Fruit fly (Drosophila melanogaster) whole organism, embryonic: ENCODE results near the gene Ac13E.

Experiments
- Atf3 ChIP-seq: fragments of 200-800 bp; sonication (Bioruptor generic); optimal IDR thresholded peaks from 3 replicates; lab custom pipeline; 2016; ENCODE audit warnings: missing biosample characterization, missing genetic modification characterization
- CG10209 ChIP-seq: fragments of 200-800 bp; sonication (Bioruptor generic); optimal IDR thresholded peaks from 3 replicates; lab custom pipeline; 2017; ENCODE audit warnings: missing biosample characterization, mild to moderate bottlenecking, missing genetic modification characterization, missing genetic modification reagents
- CG13296 ChIP-seq: fragments of 200-800 bp; sonication (Bioruptor generic); optimal IDR thresholded peaks from 3 replicates; lab custom pipeline; 2018; ENCODE audit warnings: missing biosample characterization, mild to moderate bottlenecking, missing genetic modification characterization
- CG14441 ChIP-seq: fragments of 200-800 bp; sonication (Bioruptor generic); IDR thresholded peaks from 2 replicates; pipeline ENCODE4 v1.3.6; 2022; ENCODE audit warnings: missing biosample characterization, missing genetic modification characterization
- CG15514 ChIP-seq: fragments of 200-800 bp; sonication (Bioruptor generic); optimal IDR thresholded peaks from 3 replicates; lab custom pipeline; 2017; ENCODE audit warnings: missing biosample characterization, missing genetic modification characterization, mild to moderate bottlenecking, moderate library complexity, missing genetic modification reagents
- CG16813 ChIP-seq: fragments of 200-800 bp; sonication (Bioruptor generic); IDR thresholded peaks from 3 replicates; pipeline ENCODE4 v1.3.6; 2022; ENCODE audit warnings: missing biosample characterization, missing genetic modification characterization; ENCODE audit not compliant: partially characterized antibody
- CG18619 ChIP-seq: fragments of 200-800 bp; sonication (Bioruptor generic); optimal IDR thresholded peaks from 3 replicates; lab custom pipeline; 2017; ENCODE audit warnings: missing biosample characterization, mild to moderate bottlenecking, missing genetic modification characterization
- CG18764 ChIP-seq: fragments of 200-800 bp; sonication (Bioruptor generic); optimal IDR thresholded peaks from 3 replicates; lab custom pipeline; 2016; ENCODE audit warnings: missing biosample characterization, missing genetic modification characterization
- CG32767 ChIP-seq: fragments of 200-800 bp; sonication (Bioruptor generic); IDR thresholded peaks from 2 replicates; pipeline ENCODE4 v1.3.6; 2022; ENCODE audit warnings: missing biosample characterization, missing genetic modification characterization
- CG3281 ChIP-seq: fragments of 200-800 bp; sonication (Bioruptor generic); optimal IDR thresholded peaks from 3 replicates; lab custom pipeline; 2017; ENCODE audit warnings: missing biosample characterization, mild to moderate bottlenecking, missing genetic modification characterization
- CG3847 ChIP-seq: fragments of 200-800 bp; sonication (Bioruptor generic); IDR thresholded peaks from 2 replicates; pipeline ENCODE4 v1.3.6; 2022; ENCODE audit warnings: missing biosample characterization, missing genetic modification characterization
- CG4617 ChIP-seq: fragments of 200-800 bp; sonication (Bioruptor generic); optimal IDR thresholded peaks from 3 replicates; lab custom pipeline; 2016; ENCODE audit warnings: missing biosample characterization, missing genetic modification characterization, borderline replicate concordance
- CG4730 ChIP-seq: fragments of 200-800 bp; sonication (Bioruptor generic); IDR thresholded peaks from 2 replicates; pipeline ENCODE4 v1.3.6; 2022; ENCODE audit warnings: missing biosample characterization, missing genetic modification characterization
- CG5180 ChIP-seq: fragments of 200-800 bp; sonication (Bioruptor generic); optimal IDR thresholded peaks from 3 replicates; lab custom pipeline; 2017; ENCODE audit warnings: missing biosample characterization, missing genetic modification characterization, mild to moderate bottlenecking, moderate library complexity, missing genetic modification reagents
- CG8281 ChIP-seq: fragments of 200-800 bp; sonication (Bioruptor generic); optimal IDR thresholded peaks from 2 replicates; lab custom pipeline; 2018; ENCODE audit warnings: missing biosample characterization, mild to moderate bottlenecking, missing genetic modification characterization, moderate library complexity
- CkIIα-i1 ChIP-seq: fragments of 200-800 bp; sonication (Bioruptor generic); IDR thresholded peaks from 2 replicates; pipeline ENCODE4 v1.3.6; 2022; ENCODE audit warnings: missing biosample characterization, missing genetic modification characterization
- CrebB ChIP-seq: fragments of 200-800 bp; sonication (Bioruptor generic); optimal IDR thresholded peaks from 3 replicates; lab custom pipeline; 2018; ENCODE audit warnings: missing biosample characterization, mild to moderate bottlenecking, missing genetic modification characterization
- Dad ChIP-seq: fragments of 200-800 bp; sonication (Bioruptor generic); optimal IDR thresholded peaks from 3 replicates; lab custom pipeline; 2016; ENCODE audit warnings: missing biosample characterization, missing genetic modification characterization
- Dek ChIP-seq: fragments of 200-800 bp; sonication (Bioruptor generic); optimal IDR thresholded peaks from 3 replicates; lab custom pipeline; 2019; ENCODE audit warnings: missing biosample characterization, mild to moderate bottlenecking, missing genetic modification characterization, moderate library complexity
- Doc2 ChIP-seq: fragments of 200-800 bp; sonication (Bioruptor generic); IDR thresholded peaks from 2 replicates; pipeline ENCODE4 v1.3.6; 2022; ENCODE audit warnings: missing biosample characterization, missing genetic modification characterization
- Dref ChIP-seq: fragments of 200-800 bp; sonication (Bioruptor generic); IDR thresholded peaks from 2 replicates; pipeline ENCODE4 v1.3.6; 2022; ENCODE audit warnings: missing biosample characterization, missing genetic modification characterization
- ERR ChIP-seq: fragments of 200-800 bp; sonication (Bioruptor generic); optimal IDR thresholded peaks from 2 replicates; lab custom pipeline; 2016; ENCODE audit warnings: missing biosample characterization, missing genetic modification characterization
- Ets65A ChIP-seq: fragments of 200-800 bp; sonication (Bioruptor generic); peaks from one replicate; lab custom pipeline; 2016; ENCODE audit warnings: missing biosample characterization, missing genetic modification characterization
- Gsc ChIP-seq: fragments of 200-800 bp; sonication (Bioruptor generic); IDR thresholded peaks from 2 replicates; pipeline ENCODE4 v1.3.6; 2022; ENCODE audit warnings: missing biosample characterization, missing genetic modification characterization
- MTF-1 ChIP-seq: fragments of 200-800 bp; sonication (Bioruptor generic); optimal IDR thresholded peaks from 2 replicates; lab custom pipeline; 2018; ENCODE audit warnings: missing biosample characterization, mild to moderate bottlenecking, missing genetic modification characterization, borderline replicate concordance
- Nf-YC ChIP-seq: fragments of 200-800 bp; optimal IDR thresholded peaks from 3 replicates; lab custom pipeline; 2019; ENCODE audit warnings: missing biosample characterization, mild to moderate bottlenecking, missing genetic modification characterization, moderate library complexity
- PHDP ChIP-seq: fragments of 200-800 bp; sonication (Bioruptor generic); optimal IDR thresholded peaks from 3 replicates; lab custom pipeline; 2018; ENCODE audit warnings: missing biosample characterization, mild to moderate bottlenecking, missing genetic modification characterization, moderate library complexity
- Rx ChIP-seq: fragments of 200-800 bp; sonication (Bioruptor generic); IDR thresholded peaks from 2 replicates; pipeline ENCODE4 v1.3.6; 2022; ENCODE audit warnings: missing biosample characterization, missing genetic modification characterization
- Sry-β ChIP-seq: fragments of 200-800 bp; sonication (Bioruptor generic); optimal IDR thresholded peaks from 2 replicates; lab custom pipeline; 2018; ENCODE audit warnings: missing biosample characterization, mild to moderate bottlenecking, missing genetic modification characterization, moderate library complexity
- Trl ChIP-seq, 3 experiments: fragments of >200 bp in 2 of 3; fragments of 200-800 bp in 1 of 3; sonication (Bioruptor generic) in 1 of 3; optimal IDR thresholded peaks; 2 replicates in 1 of 3; 3 replicates in 2 of 3; lab custom pipeline; 2016 to 2017; ENCODE audit warnings: missing biosample characterization in 1 of 3, missing genetic modification characterization in 1 of 3
- Usf ChIP-seq: fragments of 200-800 bp; sonication (Bioruptor generic); optimal IDR thresholded peaks from 2 replicates; lab custom pipeline; 2017; ENCODE audit warnings: missing genotype, missing biosample characterization, missing genetic modification characterization
- aop ChIP-seq: fragments of 200-800 bp; sonication (Bioruptor generic); IDR thresholded peaks from 2 replicates; pipeline ENCODE4 v1.3.6; 2022; ENCODE audit warnings: missing biosample characterization, missing genetic modification characterization
- caup ChIP-seq: fragments of 200-800 bp; sonication (Bioruptor generic); optimal IDR thresholded peaks from 3 replicates; lab custom pipeline; 2017; ENCODE audit warnings: missing biosample characterization, mild to moderate bottlenecking, missing genetic modification characterization, moderate library complexity; ENCODE audit not compliant: severe bottlenecking
- cg ChIP-seq: fragments of 200-800 bp; sonication (Bioruptor generic); optimal IDR thresholded peaks from 3 replicates; lab custom pipeline; 2019; ENCODE audit warnings: missing biosample characterization, mild to moderate bottlenecking, missing genetic modification characterization, moderate library complexity
- chinmo ChIP-seq: fragments of 200-800 bp; sonication (Bioruptor generic); IDR thresholded peaks from 4 replicates; pipeline ENCODE4 v1.3.6; 2022; ENCODE audit warnings: missing biosample characterization, missing genetic modification characterization; ENCODE audit not compliant: partially characterized antibody
- danr ChIP-seq: fragments of 200-800 bp; sonication (Bioruptor generic); IDR thresholded peaks from 2 replicates; pipeline ENCODE4 v1.3.6; 2022; ENCODE audit warnings: missing biosample characterization, missing genetic modification characterization
- dpn ChIP-seq, 2 experiments: fragments of 200-800 bp; sonication (Bioruptor generic); optimal IDR thresholded peaks; 3 replicates each; lab custom pipeline; 2016; ENCODE audit warnings: missing biosample characterization in 2 of 2, missing genetic modification characterization in 2 of 2
- ems ChIP-seq: fragments of 200-800 bp; sonication (Bioruptor generic); optimal IDR thresholded peaks from 3 replicates; lab custom pipeline; 2016; ENCODE audit warnings: missing biosample characterization, missing genetic modification characterization
- nerfin-1 ChIP-seq: fragments of 200-800 bp; sonication (Bioruptor generic); optimal IDR thresholded peaks from 3 replicates; lab custom pipeline; 2019; ENCODE audit warnings: missing biosample characterization, mild to moderate bottlenecking, missing genetic modification characterization, moderate library complexity
- pnt ChIP-seq: fragments of 200-800 bp; sonication (Bioruptor generic); optimal IDR thresholded peaks from 3 replicates; lab custom pipeline; 2016; ENCODE audit warnings: missing biosample characterization, missing genetic modification characterization
- repo ChIP-seq: fragments of 200-800 bp; sonication (Bioruptor generic); optimal IDR thresholded peaks from 2 replicates; lab custom pipeline; 2016; ENCODE audit warnings: missing biosample characterization, missing genetic modification characterization
- ro ChIP-seq: fragments of 200-800 bp; sonication (Bioruptor generic); IDR thresholded peaks from 2 replicates; pipeline ENCODE4 v1.3.6; 2022; ENCODE audit warnings: missing biosample characterization, missing genetic modification characterization
- slp2 ChIP-seq: fragments of 200-800 bp; sonication (Bioruptor generic); optimal IDR thresholded peaks from 2 replicates; lab custom pipeline; 2016; ENCODE audit warnings: missing biosample characterization, missing genetic modification characterization
- sr ChIP-seq: fragments of 200-800 bp; sonication (Bioruptor generic); IDR thresholded peaks from 3 replicates; pipeline ENCODE4 v1.3.6; 2022; ENCODE audit warnings: missing biosample characterization, missing genetic modification characterization
- zen ChIP-seq: fragments of 200-800 bp; sonication (Bioruptor generic); optimal IDR thresholded peaks from 3 replicates; lab custom pipeline; 2018; ENCODE audit warnings: missing biosample characterization, mild to moderate bottlenecking, missing genetic modification characterization, moderate library complexity
- zfh1 ChIP-seq: fragments of 200-800 bp; sonication (Bioruptor generic); IDR thresholded peaks from 3 replicates; pipeline ENCODE4 v1.3.6; 2022; ENCODE audit warnings: missing biosample characterization, missing genetic modification characterization
- zfh2 ChIP-seq: fragments of 200-800 bp; sonication (Bioruptor generic); optimal IDR thresholded peaks from 2 replicates; lab custom pipeline; 2016; ENCODE audit warnings: missing biosample characterization, missing genetic modification characterization

The Ac13E gene

dm6 chrX:15575557-15575956 lies 21.5 kb upstream of the Ac13E start, which contains the start of gene CG42299 (continued):
- TF ChIP-seq zfh2 (GFP tag; lab: Kevin White, UChicago) (no peak), repo (GFP tag; lab: Kevin White, UChicago) (no peak), Doc2 (GFP tag; lab: Robert Waterston, UW) (no peak), MTF-1 (no peak), Dref (GFP tag; lab: Robert Waterston, UW) (peak; percentile 51), danr (GFP tag; lab: Robert Waterston, UW) (no peak), CG15514 (GFP tag; lab: Kevin White, UChicago) (no peak), zen (no peak), ERR (GFP tag; lab: Kevin White, UChicago) (no peak), Trl (optimal IDR thresholded peaks at IDR 0.05; lab: Kevin White, UChicago) (no peak), Trl (GFP tag; optimal IDR thresholded peaks at IDR 0.05; lab: Kevin White, UChicago) (no peak), Dad (GFP tag; lab: Kevin White, UChicago) (no peak), CkIIα-i1 (no peak), Usf (GFP tag; lab: Kevin White, UChicago) (no peak), CG10209 (GFP tag; lab: Kevin White, UChicago) (no peak), CG4730 (no peak), Rx (GFP tag; lab: Robert Waterston, UW) (no peak), pnt (no peak), CG8281 (no peak), CG18619 (no peak), CG18764 (no peak), Gsc (GFP tag; lab: Robert Waterston, UW) (no peak), CG5180 (GFP tag; lab: Kevin White, UChicago) (no peak), Atf3 (GFP tag; lab: Kevin White, UChicago) (no peak), dpn (GFP tag; optimal IDR thresholded peaks at IDR 0.05; lab: Kevin White, UChicago) (no peak), zfh1 (GFP tag; lab: Robert Waterston, UW) (no peak), sr (GFP tag; lab: Robert Waterston, UW) (no peak), CG14441 (GFP tag; lab: Robert Waterston, UW) (no peak), CG32767 (no peak), Nf-YC (tag; lab: Kevin White, UChicago) (no peak), CG13296 (GFP tag; lab: Kevin White, UChicago) (no peak), CG3847 (GFP tag; lab: Robert Waterston, UW) (no peak), PHDP (no peak), Sry-β (GFP tag; lab: Kevin White, UChicago) (no peak), ro (GFP tag; lab: Robert Waterston, UW) (no peak), aop (no peak), Ets65A (GFP tag; lab: Kevin White, UChicago) (no peak), Dek (tag; lab: Kevin White, UChicago) (no peak), CG3281 (GFP tag; lab: Kevin White, UChicago) (no peak), caup (no peak), cg (GFP tag; lab: Kevin White, UChicago) (no peak), CrebB (tag; lab: Kevin White, UChicago) (no peak), CG4617 (GFP tag; lab: Kevin White, UChicago) (no peak), CG16813 (GFP tag; lab: Robert Waterston, UW) (peak; percentile 48; the same call in 1 of the 3 replicates), ems (GFP tag; lab: Kevin White, UChicago) (no peak), slp2 (GFP tag; lab: Kevin White, UChicago) (no peak), nerfin-1 (tag; lab: Kevin White, UChicago) (no peak), chinmo (GFP tag; lab: Robert Waterston, UW) (0 out of 4 replicates have a peak, but pooled peaks have one; percentile 59)
